Fruit fly (Drosophila melanogaster): Measurements from ENCODE around the gene CG42331.

CG42331 gene

DNA sequence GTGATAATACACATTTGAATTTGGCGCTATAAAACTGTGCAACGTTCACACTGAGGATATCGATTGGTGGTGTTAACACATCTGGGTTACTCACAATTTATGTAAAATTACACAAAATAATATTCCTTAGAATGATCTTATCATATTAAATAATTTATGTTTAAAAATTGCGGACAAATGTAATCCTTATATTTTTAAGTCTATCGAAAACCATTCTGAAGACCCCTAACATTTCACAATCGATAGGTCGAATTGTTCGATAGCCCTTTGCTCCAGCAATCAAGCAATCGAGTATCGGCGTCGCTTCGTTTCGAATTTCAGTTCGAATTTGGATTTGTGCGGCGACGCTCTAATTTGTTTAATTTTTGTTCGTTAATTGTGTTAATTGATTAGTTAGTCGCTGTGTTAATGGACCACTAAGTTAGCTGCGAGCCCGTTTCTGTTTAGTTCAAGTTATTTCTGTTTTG, 18.4 kb upstream of the CG42331 start, which contains the start of gene asp (continued):
- TF ChIP-seq jing (GFP tag; optimal IDR thresholded peaks at IDR 0.05) (no peak), chm (GFP tag; IDR thresholded peaks at IDR 0.05) (no peak), CG1529 (GFP tag; optimal IDR thresholded peaks at IDR 0.05) (no peak), scrt (GFP tag; optimal IDR thresholded peaks at IDR 0.05) (no peak), ttk (GFP tag; IDR thresholded peaks at IDR 0.05) (no peak), CG2116 (GFP tag; optimal IDR thresholded peaks at IDR 0.05) (peak; percentile 92), Bteb2 (GFP tag; optimal IDR thresholded peaks at IDR 0.05) (no peak), Fer2 (tag; optimal IDR thresholded peaks at IDR 0.05) (no peak), NFAT (GFP tag; IDR thresholded peaks at IDR 0.05) (no peak), CG13287 (GFP tag; IDR thresholded peaks at IDR 0.05; ENCODE audit: partially characterized antibody) (peak; percentile 89), CG12071 (GFP tag; optimal IDR thresholded peaks at IDR 0.05) (no peak), HLH54F (GFP tag; optimal IDR thresholded peaks at IDR 0.05) (no peak), CG17359 (tag; optimal IDR thresholded peaks at IDR 0.05) (no peak), trh (GFP tag; optimal IDR thresholded peaks at IDR 0.05) (no peak), CG15269 (tag; optimal IDR thresholded peaks at IDR 0.05) (no peak), Six4 (GFP tag; optimal IDR thresholded peaks at IDR 0.05) (peak; percentile 47), pum (GFP tag; optimal IDR thresholded peaks at IDR 0.05) (no peak), Awh (GFP tag; IDR thresholded peaks at IDR 0.05) (no peak), Stat92E (GFP tag; optimal IDR thresholded peaks at IDR 0.05) (no peak), CG43689 (GFP tag; IDR thresholded peaks at IDR 0.05) (no peak), Atf3 (GFP tag; optimal IDR thresholded peaks at IDR 0.05) (no peak), gce (GFP tag; IDR thresholded peaks at IDR 0.05) (no peak), ham (GFP tag; IDR thresholded peaks at IDR 0.05) (no peak), CG12155 (GFP tag; optimal IDR thresholded peaks at IDR 0.05) (no peak), pita (GFP tag; optimal IDR thresholded peaks at IDR 0.05) (no peak), CG14965 (GFP tag; optimal IDR thresholded peaks at IDR 0.05; ENCODE audit: borderline replicate concordance) (no peak), salm (tag; optimal IDR thresholded peaks at IDR 0.05) (no peak), Optix (GFP tag; IDR thresholded peaks at IDR 0.05) (no peak), klu (GFP tag; IDR thresholded peaks at IDR 0.05) (no peak), cato (GFP tag; optimal IDR thresholded peaks at IDR 0.05; ENCODE audit: borderline replicate concordance) (no peak), Sox100B (GFP tag; optimal IDR thresholded peaks at IDR 0.05) (no peak), trem (tag; optimal IDR thresholded peaks at IDR 0.05) (peak; percentile 81), CG2120 (GFP tag; optimal IDR thresholded peaks at IDR 0.05) (no peak), CG13775 (GFP tag; optimal IDR thresholded peaks at IDR 0.05) (no peak), Gug (GFP tag; IDR thresholded peaks at IDR 0.05) (no peak), nerfin-1 (tag; optimal IDR thresholded peaks at IDR 0.05) (no peak), rib (GFP tag; IDR thresholded peaks at IDR 0.05) (no peak), prd (optimal IDR thresholded peaks at IDR 0.05) (no peak), prd (GFP tag; IDR thresholded peaks at IDR 0.05) (peak; percentile 28; the same call in 1 of the 3 replicates), HLHmδ (GFP tag; optimal IDR thresholded peaks at IDR 0.05) (no peak), fd64A (GFP tag; optimal IDR thresholded peaks at IDR 0.05) (no peak), CG17612 (GFP tag; IDR thresholded peaks at IDR 0.05) (no peak), ems (GFP tag; optimal IDR thresholded peaks at IDR 0.05) (peak; percentile 24), Chrac-16 (GFP tag; optimal IDR thresholded peaks at IDR 0.05) (peak; percentile 27), CG5245 (GFP tag; optimal IDR thresholded peaks at IDR 0.05) (no peak), CG9932 (GFP tag; IDR thresholded peaks at IDR 0.05) (0 out of 2 replicates have a peak, but pooled peaks have one; percentile 30)
